Worm (Caenorhabditis elegans) whole organism, mixed stage, embryonic: Measurements from ENCODE around the gene npax-1.

Experiments
- M03D4.4 ChIP-seq: sonication (generic microtip); optimal IDR thresholded peaks from 2 replicates; lab custom pipeline; 2017; ENCODE audit warnings: mild to moderate bottlenecking, missing genetic modification characterization, missing compliant biosample characterization
- blmp-1 ChIP-seq: fragments of 150-350 bp; optimal IDR thresholded peaks from 2 replicates; lab custom pipeline; 2014; ENCODE audit warnings: missing biosample characterization, missing genetic modification characterization
- ceh-39 ChIP-seq: fragments of 150-350 bp; optimal IDR thresholded peaks from 2 replicates; lab custom pipeline; 2014; ENCODE audit warnings: missing biosample characterization, missing genetic modification characterization
- ceh-83 ChIP-seq: fragments of 200-800 bp; sonication (Bioruptor generic); optimal IDR thresholded peaks from 2 replicates; lab custom pipeline; 2018; ENCODE audit warnings: mild to moderate bottlenecking, missing genetic modification characterization, missing compliant biosample characterization
- ces-1 ChIP-seq: fragments of 150-350 bp; optimal IDR thresholded peaks from 2 replicates; lab custom pipeline; 2014; ENCODE audit warnings: missing biosample characterization, missing genetic modification reagents, missing genetic modification characterization
- cnd-1 ChIP-seq: fragments of 200-800 bp; sonication (Bioruptor generic); optimal IDR thresholded peaks from 2 replicates; lab custom pipeline; 2018; ENCODE audit warnings: mild to moderate bottlenecking, missing genetic modification characterization, missing compliant biosample characterization
- drap-1 ChIP-seq: fragments of 200-800 bp; sonication (Bioruptor generic); optimal IDR thresholded peaks from 3 replicates; lab custom pipeline; 2018; ENCODE audit warnings: mild to moderate bottlenecking, missing genetic modification characterization, missing compliant biosample characterization
- elt-1 ChIP-seq: sonication (generic microtip); optimal IDR thresholded peaks from 2 replicates; lab custom pipeline; 2017; ENCODE audit warnings: missing genetic modification characterization, mild to moderate bottlenecking, missing compliant biosample characterization, antibody characterized with exemption, moderate library complexity, borderline replicate concordance; ENCODE audit not compliant: insufficient read depth
- elt-3 ChIP-seq: fragments of 150-350 bp; optimal IDR thresholded peaks from 2 replicates; lab custom pipeline; 2014; ENCODE audit warnings: missing biosample characterization, missing genetic modification characterization
- flh-1 ChIP-seq: fragments of 200-800 bp; sonication (Bioruptor generic); optimal IDR thresholded peaks from 2 replicates; lab custom pipeline; 2018; ENCODE audit warnings: mild to moderate bottlenecking, missing genetic modification characterization, moderate library complexity, missing compliant biosample characterization
- ham-2 ChIP-seq: fragments of 200-800 bp; sonication (Bioruptor generic); optimal IDR thresholded peaks from 2 replicates; lab custom pipeline; 2018; ENCODE audit warnings: mild to moderate bottlenecking, missing genetic modification characterization, missing compliant biosample characterization
- hlh-1 ChIP-seq: fragments of 150-350 bp; optimal IDR thresholded peaks from 2 replicates; lab custom pipeline; 2014; ENCODE audit warnings: missing biosample characterization, missing genetic modification reagents, missing genetic modification characterization
- lin-13 ChIP-seq: fragments of 150-350 bp; optimal IDR thresholded peaks from 2 replicates; lab custom pipeline; 2014; ENCODE audit warnings: missing biosample characterization, missing genetic modification characterization
- lin-32 ChIP-seq: fragments of 200-800 bp; sonication (Bioruptor generic); optimal IDR thresholded peaks from 2 replicates; lab custom pipeline; 2018; ENCODE audit warnings: mild to moderate bottlenecking, missing genetic modification characterization, missing compliant biosample characterization
- lsy-2 ChIP-seq: fragments of 150-350 bp; optimal IDR thresholded peaks from 2 replicates; lab custom pipeline; 2014; ENCODE audit warnings: missing biosample characterization, missing genetic modification characterization
- mep-1 ChIP-seq: fragments of 150-350 bp; optimal IDR thresholded peaks from 2 replicates; lab custom pipeline; 2017; ENCODE audit warnings: missing biosample characterization, missing genetic modification reagents, missing genetic modification characterization, inconsistent platforms
- mls-2 ChIP-seq: sonication (generic microtip); optimal IDR thresholded peaks from 2 replicates; lab custom pipeline; 2016; ENCODE audit warnings: mild to moderate bottlenecking, missing genetic modification characterization, moderate library complexity, missing compliant biosample characterization
- nhr-12 ChIP-seq: fragments of 150-350 bp; optimal IDR thresholded peaks from 2 replicates; lab custom pipeline; 2014; ENCODE audit warnings: missing biosample characterization, missing genetic modification characterization
- nhr-2 ChIP-seq: fragments of 150-350 bp; optimal IDR thresholded peaks from 2 replicates; lab custom pipeline; 2014; ENCODE audit warnings: missing biosample characterization, missing genetic modification characterization
- nhr-237 ChIP-seq: fragments of 150-350 bp; optimal IDR thresholded peaks from 2 replicates; lab custom pipeline; 2014; ENCODE audit warnings: missing biosample characterization, missing genetic modification characterization
- nhr-28 ChIP-seq: fragments of 150-350 bp; optimal IDR thresholded peaks from 2 replicates; lab custom pipeline; 2014; ENCODE audit warnings: missing biosample characterization, missing genetic modification characterization
- nhr-76 ChIP-seq: sonication (generic microtip); optimal IDR thresholded peaks from 2 replicates; lab custom pipeline; 2017; ENCODE audit warnings: missing biosample characterization, missing genetic modification characterization
- pha-4 ChIP-seq: fragments of 150-350 bp; optimal IDR thresholded peaks from 2 replicates; lab custom pipeline; 2018; ENCODE audit warnings: missing biosample characterization, missing genetic modification reagents, missing genetic modification characterization
- sem-2 ChIP-seq: fragments of 200-800 bp; sonication (Bioruptor generic); optimal IDR thresholded peaks from 2 replicates; lab custom pipeline; 2018; ENCODE audit warnings: mild to moderate bottlenecking, missing genetic modification characterization, missing compliant biosample characterization
- snpc-4 ChIP-seq: fragments of 150-350 bp; optimal IDR thresholded peaks from 2 replicates; lab custom pipeline; 2014; ENCODE audit warnings: missing biosample characterization, missing genetic modification characterization
- sptf-1 ChIP-seq: sonication (generic microtip); optimal IDR thresholded peaks from 2 replicates; lab custom pipeline; 2017; ENCODE audit warnings: mild to moderate bottlenecking, missing genetic modification characterization, moderate library complexity, missing compliant biosample characterization
- tbx-8 ChIP-seq: fragments of 200-800 bp; sonication (Bioruptor generic); optimal IDR thresholded peaks from 2 replicates; lab custom pipeline; 2018; ENCODE audit warnings: mild to moderate bottlenecking, missing genetic modification characterization, moderate library complexity, missing compliant biosample characterization
- unc-120 ChIP-seq: sonication (generic microtip); optimal IDR thresholded peaks from 2 replicates; lab custom pipeline; 2017; ENCODE audit warnings: missing genetic modification characterization, missing compliant biosample characterization; ENCODE audit not compliant: poor library complexity, severe bottlenecking
- unc-39 ChIP-seq: fragments of 150-350 bp; optimal IDR thresholded peaks from 2 replicates; lab custom pipeline; 2014; ENCODE audit warnings: missing biosample characterization, missing genetic modification characterization
- unc-62 ChIP-seq: fragments of 150-350 bp; optimal IDR thresholded peaks from 2 replicates; lab custom pipeline; 2014; ENCODE audit warnings: missing biosample characterization, missing genetic modification reagents, missing genetic modification characterization
- zip-8 ChIP-seq: fragments of 150-350 bp; optimal IDR thresholded peaks from 2 replicates; lab custom pipeline; 2014; ENCODE audit warnings: missing biosample characterization, missing genetic modification characterization
- ztf-11 ChIP-seq: fragments of 150-350 bp; optimal IDR thresholded peaks from 2 replicates; lab custom pipeline; 2014; ENCODE audit warnings: missing biosample characterization, missing genetic modification characterization

The npax-1 gene

ce11 chrII:7289923-7290476, 41.1 kb downstream of the npax-1 start, which contains the start of gene C30G12.2:
TSS of gene C30G12.2 (plus strand) at chrII:7290426.
- TF ChIP-seq nhr-28 (tag; lab: Kevin White, UChicago) (no peak), nhr-76 (tag; lab: Kevin White, UChicago) (no peak), ces-1 (no peak), snpc-4 (tag; lab: Kevin White, UChicago) (no peak), unc-39 (tag; lab: Kevin White, UChicago) (no peak), sem-2 (GFP tag; lab: Kevin White, UChicago) (no peak), nhr-2 (tag; lab: Kevin White, UChicago) (no peak), pha-4 (tag; lab: Kevin White, UChicago) (no peak), ham-2 (GFP tag; lab: Kevin White, UChicago) (no peak)

DNA sequence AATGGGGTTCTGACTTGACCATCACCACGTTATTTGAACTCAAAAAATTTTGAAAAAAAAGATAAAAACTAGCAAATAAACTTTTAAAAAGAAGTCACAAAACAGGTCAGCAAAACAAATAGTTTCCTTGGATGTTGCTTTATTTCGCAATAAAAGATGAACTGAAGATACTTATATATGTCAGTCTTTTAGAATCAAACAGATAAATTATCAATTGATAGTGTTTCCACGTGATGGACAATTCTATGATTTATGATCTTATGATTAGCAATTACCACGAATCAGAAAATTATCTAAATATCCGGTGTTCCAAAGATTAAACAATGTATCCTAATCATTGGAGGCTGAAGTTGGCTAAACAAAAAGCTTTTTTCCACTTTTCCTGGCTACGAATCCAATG, 43.4 kb downstream of the npax-1 start:
- TF ChIP-seq elt-3 (peak; percentile 73), unc-39 (tag; lab: Kevin White, UChicago) (no peak)

- TF ChIP-seq nhr-12 (no peak), snpc-4 (tag; lab: Kevin White, UChicago) (no peak), tbx-8 (GFP tag; lab: Kevin White, UChicago) (no peak), blmp-1 (tag; lab: Kevin White, UChicago) (no peak), ztf-11 (no peak), ceh-39 (tag; lab: Kevin White, UChicago) (no peak), lin-32 (GFP tag; lab: Kevin White, UChicago) (no peak), sem-2 (GFP tag; lab: Kevin White, UChicago) (no peak), nhr-237 (no peak), mep-1 (tag; lab: Kevin White, UChicago) (no peak), elt-1 (tag; lab: Kevin White, UChicago) (no peak), mls-2 (tag; lab: Kevin White, UChicago) (no peak), unc-39 (tag; lab: Kevin White, UChicago) (no peak), cnd-1 (tag; lab: Kevin White, UChicago) (no peak), unc-62 (GFP tag; lab: Kevin White, UChicago) (no peak), nhr-76 (tag; lab: Kevin White, UChicago) (no peak)
Measured at ce11 chrII:7287140-7287539, 44.0 kb downstream of the npax-1 start.

DNA sequence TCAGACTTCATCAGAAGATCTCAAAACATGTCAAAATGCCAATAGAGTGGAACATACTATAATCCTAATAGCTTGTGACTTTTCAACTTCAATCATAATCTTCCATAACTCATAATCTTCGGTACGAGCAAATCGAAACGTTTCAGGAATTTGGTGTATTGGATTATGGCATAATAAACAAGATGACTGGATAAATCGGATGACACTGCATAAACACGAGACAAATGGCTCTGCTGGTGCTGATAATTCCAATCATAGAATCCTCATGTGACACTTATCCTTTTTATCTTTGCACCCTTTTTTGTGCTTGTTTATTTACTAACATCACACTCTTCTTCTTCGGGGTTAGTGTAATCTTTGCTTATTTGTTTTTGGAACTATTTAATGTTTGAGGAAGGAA, 48.1 kb downstream of the npax-1 start:
- TF ChIP-seq elt-3 (no peak), unc-120 (tag; lab: Kevin White, UChicago) (no peak), ham-2 (GFP tag; lab: Kevin White, UChicago) (no peak), snpc-4 (tag; lab: Kevin White, UChicago) (no peak), ces-1 (no peak), flh-1 (no peak), unc-62 (GFP tag; lab: Kevin White, UChicago) (no peak), drap-1 (GFP tag; lab: Kevin White, UChicago) (no peak), nhr-2 (tag; lab: Kevin White, UChicago) (no peak), sptf-1 (tag; lab: Kevin White, UChicago) (no peak), lsy-2 (tag; lab: Kevin White, UChicago) (no peak), ceh-83 (GFP tag; lab: Kevin White, UChicago) (no peak), pha-4 (tag; lab: Kevin White, UChicago) (no peak), lin-32 (GFP tag; lab: Kevin White, UChicago) (no peak), nhr-237 (no peak), tbx-8 (GFP tag; lab: Kevin White, UChicago) (no peak)
- TF ChIP-seq, all 35 proteins: peak for 0

- TF ChIP-seq hlh-1 (tag; lab: Kevin White, UChicago) (no peak), lin-13 (no peak), ztf-11 (no peak), ceh-39 (tag; lab: Kevin White, UChicago) (no peak), nhr-2 (tag; lab: Kevin White, UChicago) (no peak), unc-120 (tag; lab: Kevin White, UChicago) (no peak), zip-8 (tag; lab: Kevin White, UChicago) (no peak), mep-1 (tag; lab: Kevin White, UChicago) (no peak), unc-39 (tag; lab: Kevin White, UChicago) (no peak), unc-62 (GFP tag; lab: Kevin White, UChicago) (no peak), sem-2 (GFP tag; lab: Kevin White, UChicago) (no peak), blmp-1 (tag; lab: Kevin White, UChicago) (no peak), tbx-8 (GFP tag; lab: Kevin White, UChicago) (no peak), cnd-1 (tag; lab: Kevin White, UChicago) (no peak), lin-32 (GFP tag; lab: Kevin White, UChicago) (no peak), flh-1 (no peak), nhr-76 (tag; lab: Kevin White, UChicago) (no peak), nhr-12 (no peak), M03D4.4 (no peak), ceh-83 (GFP tag; lab: Kevin White, UChicago) (no peak)
- TF ChIP-seq, all 35 proteins: peak for 0
Measured at ce11 chrII:7280584-7280983, 50.5 kb downstream of the npax-1 start.
